Worm (Caenorhabditis elegans) whole organism, early embryonic: ENCODE results near the gene lgc-35.

Experiments
- F13C5.2 ChIP-seq: sonication (generic microtip); optimal IDR thresholded peaks from 2 replicates; lab custom pipeline; 2017; ENCODE audit warnings: mild to moderate bottlenecking, missing genetic modification characterization, inconsistent platforms, missing compliant biosample characterization
- aly-1 ChIP-seq: sonication (generic microtip); optimal IDR thresholded peaks from 2 replicates; lab custom pipeline; 2016; ENCODE audit warnings: missing genetic modification characterization, missing compliant biosample characterization
- ama-1 ChIP-seq: fragments of 150-350 bp; optimal IDR thresholded peaks from 2 replicates; lab custom pipeline; 2014
- ceh-13 ChIP-seq: fragments of 200-800 bp; sonication (Bioruptor generic); optimal IDR thresholded peaks from 2 replicates; lab custom pipeline; 2018; ENCODE audit warnings: mild to moderate bottlenecking, missing genetic modification characterization, missing compliant biosample characterization
- ceh-36 ChIP-seq: sonication (generic microtip); optimal IDR thresholded peaks from 2 replicates; lab custom pipeline; 2016; ENCODE audit warnings: missing genetic modification characterization, inconsistent platforms, missing compliant biosample characterization
- ets-7 ChIP-seq: sonication (generic microtip); optimal IDR thresholded peaks from 2 replicates; lab custom pipeline; 2016; ENCODE audit warnings: missing genotype, missing genetic modification characterization, missing compliant biosample characterization
- flt-1 ChIP-seq: fragments of 200-800 bp; sonication (Bioruptor generic); IDR thresholded peaks from 2 replicates; pipeline ENCODE4 v1.3.6; 2022; ENCODE audit warnings: missing genetic modification characterization, missing compliant biosample characterization
- hmbx-1 ChIP-seq: sonication (generic microtip); optimal IDR thresholded peaks from 2 replicates; lab custom pipeline; 2016; ENCODE audit warnings: mild to moderate bottlenecking, missing genetic modification characterization, missing compliant biosample characterization
- hnd-1 ChIP-seq: sonication (generic microtip); optimal IDR thresholded peaks from 2 replicates; lab custom pipeline; 2016; ENCODE audit warnings: missing genetic modification characterization, missing compliant biosample characterization
- pes-1 ChIP-seq: fragments of 200-800 bp; sonication (Bioruptor generic); IDR thresholded peaks from 2 replicates; pipeline ENCODE4 v1.3.6; 2022; ENCODE audit warnings: missing genetic modification reagents, missing genetic modification characterization, missing compliant biosample characterization
- sea-1 ChIP-seq: fragments of 200-800 bp; sonication (Bioruptor generic); conservative IDR thresholded peaks from 2 replicates; pipeline ENCODE4 v1.3.6; 2022; ENCODE audit warnings: missing genetic modification characterization, missing compliant biosample characterization
- tbx-11 ChIP-seq: fragments of 200-800 bp; sonication (Bioruptor generic); IDR thresholded peaks from 2 replicates; pipeline ENCODE4 v1.3.6; 2022; ENCODE audit warnings: missing genetic modification characterization, missing compliant biosample characterization
- tbx-37 ChIP-seq: fragments of 200-800 bp; sonication (Bioruptor generic); conservative IDR thresholded peaks from 2 replicates; pipeline ENCODE4 v1.3.6; 2022; ENCODE audit warnings: missing genetic modification reagents, missing genetic modification characterization, missing compliant biosample characterization
- tra-4 ChIP-seq: sonication (generic microtip); optimal IDR thresholded peaks from 2 replicates; lab custom pipeline; 2017; ENCODE audit warnings: missing genetic modification characterization, missing compliant biosample characterization

DNA sequence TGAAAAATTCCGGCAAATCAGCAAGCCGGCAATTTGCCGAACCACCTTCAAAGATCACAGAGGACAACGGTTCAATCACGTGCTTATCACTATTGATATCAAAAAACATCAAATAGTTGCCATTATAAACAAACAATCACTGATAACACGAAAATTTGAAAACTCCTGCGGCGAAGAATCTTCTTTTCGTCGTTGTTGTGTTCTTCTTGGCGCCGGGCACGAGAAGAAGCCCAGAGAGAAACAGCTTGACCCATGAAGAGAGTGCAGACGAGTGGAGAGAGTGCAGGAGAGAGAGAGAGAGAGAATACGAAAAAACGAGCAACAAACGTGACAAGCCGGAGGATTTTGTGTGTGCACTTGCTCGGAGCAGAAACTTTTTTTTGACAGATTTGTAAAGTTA lies 38.7 kb upstream of the lgc-35 start:
- TF ChIP-seq tbx-11 (GFP tag; lab: Robert Waterston, UW) = no peak
- no peak for TF ChIP-seq ama-1 (lab: Kevin White, UChicago)
- no peak for TF ChIP-seq hnd-1 (tag; lab: Kevin White, UChicago)
- TF ChIP-seq sea-1 (GFP tag; lab: Robert Waterston, UW) = no peak
- TF ChIP-seq tra-4 (tag; lab: Kevin White, UChicago) = no peak
- no peak for TF ChIP-seq hmbx-1 (tag; lab: Kevin White, UChicago)
- no peak for TF ChIP-seq F13C5.2 (tag; lab: Kevin White, UChicago)
- no peak for TF ChIP-seq pes-1 (GFP tag; lab: Robert Waterston, UW)
- no peak for TF ChIP-seq aly-1 (tag; lab: Kevin White, UChicago)
- no peak for TF ChIP-seq tbx-37 (GFP tag; lab: Robert Waterston, UW)
- TF ChIP-seq flt-1 (GFP tag; lab: Robert Waterston, UW) = no peak
- no peak for TF ChIP-seq ceh-13 (GFP tag; lab: Kevin White, UChicago)
- no peak for TF ChIP-seq ets-7 (tag; lab: Kevin White, UChicago)
- no peak for TF ChIP-seq ceh-36 (tag; lab: Kevin White, UChicago)
